Fruit fly (Drosophila melanogaster) whole organism, adult: ENCODE measurements around the gene wg.

Experiments used
- CG11617 ChIP-seq: fragments of 200-800 bp; sonication (Bioruptor generic); optimal IDR thresholded peaks from 2 replicates; lab custom pipeline; 2017; ENCODE audit warnings: mild to moderate bottlenecking, missing biosample characterization, missing genetic modification reagents, missing genetic modification characterization
- CG14711 ChIP-seq: fragments of 200-800 bp; sonication (Bioruptor generic); optimal IDR thresholded peaks from 2 replicates; lab custom pipeline; 2018; ENCODE audit warnings: missing biosample characterization, mild to moderate bottlenecking, missing genetic modification characterization, moderate library complexity
- CG1620 ChIP-seq: fragments of 200-800 bp; sonication (Bioruptor generic); optimal IDR thresholded peaks from 2 replicates; lab custom pipeline; 2016; ENCODE audit warnings: missing biosample characterization, missing genetic modification characterization
- CG33017 ChIP-seq: fragments of 200-800 bp; sonication (Bioruptor generic); optimal IDR thresholded peaks from 2 replicates; lab custom pipeline; 2018; ENCODE audit warnings: missing biosample characterization, mild to moderate bottlenecking, missing genetic modification characterization, moderate library complexity
- CG5204 ChIP-seq: fragments of 200-800 bp; sonication (Bioruptor generic); optimal IDR thresholded peaks from 2 replicates; lab custom pipeline; 2016; ENCODE audit warnings: missing biosample characterization, missing genetic modification characterization
- CG7045 ChIP-seq: fragments of 200-800 bp; sonication (Bioruptor generic); optimal IDR thresholded peaks from 2 replicates; lab custom pipeline; 2017; ENCODE audit warnings: missing biosample characterization, mild to moderate bottlenecking, missing genetic modification characterization
- CG7101 ChIP-seq: fragments of 200-800 bp; sonication (Bioruptor generic); optimal IDR thresholded peaks from 2 replicates; lab custom pipeline; 2018; ENCODE audit warnings: missing biosample characterization, mild to moderate bottlenecking, missing genetic modification characterization, moderate library complexity
- Clk ChIP-seq: fragments of 200-800 bp; sonication (Bioruptor generic); optimal IDR thresholded peaks from 2 replicates; lab custom pipeline; 2017; ENCODE audit warnings: missing biosample characterization, missing genetic modification characterization
- Crg-1 ChIP-seq: fragments of 200-800 bp; sonication (Bioruptor generic); optimal IDR thresholded peaks from 2 replicates; lab custom pipeline; 2016; ENCODE audit warnings: missing biosample characterization, missing genetic modification characterization
- Hr96 ChIP-seq: fragments of 200-800 bp; sonication (Bioruptor generic); optimal IDR thresholded peaks from 2 replicates; lab custom pipeline; 2016; ENCODE audit warnings: missing biosample characterization, missing genetic modification characterization
- Mnt ChIP-seq: fragments of 200-800 bp; sonication (Bioruptor generic); optimal IDR thresholded peaks from 2 replicates; lab custom pipeline; 2016; ENCODE audit warnings: missing biosample characterization, mild to moderate bottlenecking, missing genetic modification characterization
- bab1 ChIP-seq: fragments of 200-800 bp; sonication (Bioruptor generic); optimal IDR thresholded peaks from 3 replicates; lab custom pipeline; 2019; ENCODE audit warnings: missing biosample characterization, mild to moderate bottlenecking, missing genetic modification characterization, moderate library complexity
- cic ChIP-seq: fragments of 200-800 bp; sonication (Bioruptor generic); optimal IDR thresholded peaks from 2 replicates; lab custom pipeline; 2017; ENCODE audit warnings: missing biosample characterization, mild to moderate bottlenecking, missing genetic modification characterization, moderate library complexity
- cnc ChIP-seq, 2 experiments: fragments of >200 bp; optimal IDR thresholded peaks; 2 replicates each; lab custom pipeline; 2017
- kay ChIP-seq: fragments of 200-800 bp; sonication (Bioruptor generic); peaks from one replicate; lab custom pipeline; 2016; ENCODE audit warnings: missing biosample characterization, missing genetic modification characterization, borderline replicate concordance
- ovo ChIP-seq: fragments of 200-800 bp; sonication (Bioruptor generic); optimal IDR thresholded peaks from 2 replicates; lab custom pipeline; 2016; ENCODE audit warnings: missing biosample characterization, missing genetic modification characterization
- pad ChIP-seq: fragments of 200-800 bp; sonication (Bioruptor generic); optimal IDR thresholded peaks from 3 replicates; lab custom pipeline; 2017; ENCODE audit warnings: missing biosample characterization, missing genetic modification characterization, mild to moderate bottlenecking, moderate library complexity, missing genetic modification reagents
- tj ChIP-seq: fragments of 200-800 bp; sonication (Bioruptor generic); optimal IDR thresholded peaks from 3 replicates; lab custom pipeline; 2017; ENCODE audit warnings: missing biosample characterization, mild to moderate bottlenecking, missing genetic modification characterization, moderate library complexity
- toe ChIP-seq: fragments of 200-800 bp; sonication (Bioruptor generic); optimal IDR thresholded peaks from 2 replicates; lab custom pipeline; 2016; ENCODE audit warnings: missing biosample characterization, missing genetic modification characterization

Gene wg

DNA sequence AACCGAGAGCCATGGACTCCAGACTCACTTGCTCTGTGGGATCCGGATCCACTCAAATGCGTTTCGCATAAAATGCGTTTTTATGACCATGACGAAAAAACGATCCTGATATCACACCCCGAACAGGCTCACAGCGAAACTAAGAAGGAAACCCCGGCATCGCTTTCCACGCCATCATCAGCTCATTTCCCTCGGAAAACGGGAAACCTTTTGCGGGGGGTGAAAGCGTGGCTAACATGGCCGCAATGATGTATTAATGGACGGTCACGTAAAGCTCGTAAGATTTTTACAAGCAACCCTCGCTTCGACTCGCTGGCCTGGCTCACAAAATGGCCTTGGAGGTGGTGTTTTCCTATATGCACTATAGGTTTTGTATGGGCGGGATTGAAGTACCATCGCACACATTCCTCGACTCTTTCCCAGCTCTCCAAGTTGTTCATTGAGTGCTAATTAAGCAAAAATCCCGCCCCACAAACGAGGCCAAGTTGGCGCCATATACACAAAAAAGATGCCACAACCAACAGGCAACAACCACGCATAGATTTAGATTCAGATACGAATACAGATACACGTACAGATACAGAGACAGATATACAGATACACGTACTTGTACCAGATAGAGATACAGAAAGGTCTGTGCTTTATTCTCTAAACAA lies 41.9 kb upstream of the wg start:
- TF ChIP-seq cic (GFP tag; lab: Kevin White, UChicago): no peak
- TF ChIP-seq CG11617: no peak
- no peak for TF ChIP-seq CG7101 (tag; lab: Kevin White, UChicago)

- no peak for TF ChIP-seq bab1 (GFP tag; lab: Kevin White, UChicago)
- no peak for TF ChIP-seq cic (GFP tag; lab: Kevin White, UChicago)
- TF ChIP-seq cnc (optimal IDR thresholded peaks at IDR 0.05; lab: Kevin White, UChicago): no peak
- TF ChIP-seq Hr96: no peak
- no peak for TF ChIP-seq Crg-1
Measured at dm6 chr2L:7265970-7266369, 41.0 kb upstream of the wg start.

- TF ChIP-seq kay (GFP tag; lab: Kevin White, UChicago): no peak
Measured at dm6 chr2L:7270270-7270669, 36.7 kb upstream of the wg start.

DNA sequence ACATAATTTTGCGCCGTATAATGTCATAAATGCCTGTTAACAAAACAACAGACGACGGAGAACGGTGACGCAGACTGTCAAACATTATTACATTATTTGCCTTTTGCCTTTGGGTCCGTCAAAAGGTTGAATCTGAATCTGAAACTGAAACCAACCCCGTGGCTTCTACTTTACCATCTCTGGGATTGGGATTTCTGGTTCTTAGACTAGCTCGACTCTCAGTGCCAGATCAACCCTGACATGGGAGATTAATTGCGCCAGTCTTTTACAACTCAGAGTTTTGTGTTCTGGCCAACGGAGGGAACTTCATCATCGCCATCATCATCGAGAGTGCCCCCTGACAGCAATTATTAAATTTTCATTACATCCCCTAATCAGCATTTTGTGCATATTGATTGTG lies 34.5 kb upstream of the wg start:
- TF ChIP-seq CG14711 (tag; lab: Kevin White, UChicago) (no peak), CG7045 (no peak), CG5204 (GFP tag; lab: Kevin White, UChicago) (no peak)

DNA sequence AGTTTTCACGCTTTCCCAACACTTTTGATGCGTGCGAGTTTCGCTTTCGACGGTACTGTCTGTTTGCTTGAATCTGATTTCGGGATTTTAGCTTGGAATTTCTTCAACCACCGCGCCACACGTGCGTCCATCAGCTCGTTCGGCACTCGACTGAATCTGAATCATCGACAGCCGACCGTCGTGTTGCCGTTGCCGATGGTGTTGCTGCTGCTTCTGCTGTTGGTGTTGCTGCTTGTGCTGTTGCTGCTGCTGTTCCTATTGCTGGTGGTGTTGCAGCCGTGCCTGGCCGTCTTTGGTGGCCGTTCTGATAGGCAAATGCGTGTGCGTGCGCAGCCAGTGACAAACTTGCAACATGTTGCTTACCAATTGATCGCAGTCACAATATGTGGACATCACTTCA lies 29.9 kb upstream of the wg start, which contains the start of gene Wnt4:
Gene Wnt4 (minus strand): TSS at position 155 of the 400 bp plus-strand sequence.
- TF ChIP-seq CG7045 (no peak), kay (GFP tag; lab: Kevin White, UChicago) (no peak), CG33017 (tag; lab: Kevin White, UChicago) (no peak), CG5204 (GFP tag; lab: Kevin White, UChicago) (no peak), CG7101 (tag; lab: Kevin White, UChicago) (no peak), Clk (GFP tag; lab: Kevin White, UChicago) (no peak), ovo (GFP tag; lab: Kevin White, UChicago) (no peak)

- TF ChIP-seq tj (GFP tag; lab: Kevin White, UChicago) (no peak), toe (GFP tag; lab: Kevin White, UChicago) (no peak), Crg-1 (no peak), CG33017 (tag; lab: Kevin White, UChicago) (no peak)
Measured at dm6 chr2L:7277562-7278255, 29.2 kb upstream of the wg start.

dm6 chr2L:7281430-7281829 lies 25.5 kb upstream of the wg start:
- no peak for TF ChIP-seq Mnt (GFP tag; lab: Kevin White, UChicago)
- peak; percentile 25 for TF ChIP-seq CG1620 (GFP tag; lab: Kevin White, UChicago)
- peak; percentile 43 for TF ChIP-seq bab1 (GFP tag; lab: Kevin White, UChicago)
- peak; percentile 4 for TF ChIP-seq CG5204 (GFP tag; lab: Kevin White, UChicago)
- no peak for TF ChIP-seq cnc (optimal IDR thresholded peaks at IDR 0.05; lab: Kevin White, UChicago)
- peak; percentile 37 for TF ChIP-seq toe (GFP tag; lab: Kevin White, UChicago)
- no peak for TF ChIP-seq CG14711 (tag; lab: Kevin White, UChicago)
- TF ChIP-seq CG33017 (tag; lab: Kevin White, UChicago): no peak
- peak; percentile 10 for TF ChIP-seq Hr96
- TF ChIP-seq Crg-1: no peak
- TF ChIP-seq tj (GFP tag; lab: Kevin White, UChicago): no peak

- no peak for TF ChIP-seq cic (GFP tag; lab: Kevin White, UChicago)
Measured at dm6 chr2L:7282128-7282527, 24.8 kb upstream of the wg start.

dm6 chr2L:7284121-7284520 lies 22.8 kb upstream of the wg start:
- TF ChIP-seq pad: no peak
- no peak for TF ChIP-seq CG11617
